Fruit fly (Drosophila melanogaster) whole organism, embryonic: ENCODE results near the gene RpL6.

Source experiments
- Atf-2 ChIP-seq: fragments of 200-800 bp; sonication (Bioruptor generic); optimal IDR thresholded peaks from 2 replicates; lab custom pipeline; 2016; ENCODE audit warnings: missing biosample characterization, missing genetic modification characterization
- Bgb ChIP-seq: fragments of 200-800 bp; sonication (Bioruptor generic); IDR thresholded peaks from 2 replicates; pipeline ENCODE4 v1.3.6; 2022; ENCODE audit warnings: missing biosample characterization, missing genetic modification characterization; ENCODE audit not compliant: partially characterized antibody
- C15 ChIP-seq: fragments of 200-800 bp; sonication (Bioruptor generic); IDR thresholded peaks from 3 replicates; pipeline ENCODE4 v1.3.6; 2022; ENCODE audit warnings: missing biosample characterization, missing genetic modification characterization
- CG10959 ChIP-seq: fragments of 200-800 bp; sonication (Bioruptor generic); IDR thresholded peaks from 2 replicates; pipeline ENCODE4 v1.3.6; 2022; ENCODE audit warnings: missing biosample characterization, missing genetic modification characterization
- CG13894 ChIP-seq: fragments of 200-800 bp; sonication (Bioruptor generic); optimal IDR thresholded peaks from 3 replicates; lab custom pipeline; 2018; ENCODE audit warnings: missing biosample characterization, mild to moderate bottlenecking, missing genetic modification characterization, moderate library complexity
- CG15696 ChIP-seq: fragments of 200-800 bp; sonication (Bioruptor generic); optimal IDR thresholded peaks from 2 replicates; lab custom pipeline; 2019; ENCODE audit warnings: missing biosample characterization, mild to moderate bottlenecking, missing genetic modification characterization, moderate library complexity
- CG1602 ChIP-seq: fragments of 200-800 bp; sonication (Bioruptor generic); optimal IDR thresholded peaks from 3 replicates; lab custom pipeline; 2016; ENCODE audit warnings: missing biosample characterization, missing genetic modification characterization
- CG17568 ChIP-seq: fragments of 200-800 bp; sonication (Bioruptor generic); optimal IDR thresholded peaks from 2 replicates; lab custom pipeline; 2018; ENCODE audit warnings: missing biosample characterization, mild to moderate bottlenecking, missing genetic modification characterization, moderate library complexity
- CG2199 ChIP-seq: fragments of 200-800 bp; sonication (Bioruptor generic); IDR thresholded peaks from 3 replicates; pipeline ENCODE4 v1.3.6; 2022; ENCODE audit warnings: missing biosample characterization, missing genetic modification characterization
- CG2202 ChIP-seq: fragments of 200-800 bp; sonication (Bioruptor generic); optimal IDR thresholded peaks from 2 replicates; lab custom pipeline; 2018; ENCODE audit warnings: missing biosample characterization, mild to moderate bottlenecking, missing genetic modification characterization
- CG30431 ChIP-seq: fragments of 200-800 bp; sonication (Bioruptor generic); optimal IDR thresholded peaks from 2 replicates; lab custom pipeline; 2017; ENCODE audit warnings: missing biosample characterization, missing genetic modification characterization
- CG31365 ChIP-seq: fragments of 200-800 bp; sonication (Bioruptor generic); optimal IDR thresholded peaks from 2 replicates; lab custom pipeline; 2018; ENCODE audit warnings: missing biosample characterization, mild to moderate bottlenecking, missing genetic modification characterization
- CG4360 ChIP-seq: fragments of 200-800 bp; sonication (Bioruptor generic); IDR thresholded peaks from 2 replicates; pipeline ENCODE4 v1.3.6; 2022; ENCODE audit warnings: missing biosample characterization, missing genetic modification characterization
- CG43689 ChIP-seq: fragments of 200-800 bp; sonication (Bioruptor generic); IDR thresholded peaks from 2 replicates; pipeline ENCODE4 v1.3.6; 2022; ENCODE audit warnings: missing biosample characterization, missing genetic modification characterization
- CG4820 ChIP-seq: fragments of 200-800 bp; sonication (Bioruptor generic); optimal IDR thresholded peaks from 3 replicates; lab custom pipeline; 2016; ENCODE audit warnings: missing biosample characterization, missing genetic modification characterization
- CG6689 ChIP-seq: fragments of 200-800 bp; sonication (Bioruptor generic); IDR thresholded peaks from 2 replicates; pipeline ENCODE4 v1.3.6; 2022; ENCODE audit warnings: missing biosample characterization, missing genetic modification characterization
- CG7963 ChIP-seq: fragments of 200-800 bp; sonication (Bioruptor generic); IDR thresholded peaks from 3 replicates; pipeline ENCODE4 v1.3.6; 2022; ENCODE audit warnings: missing biosample characterization, missing genetic modification characterization; ENCODE audit not compliant: partially characterized antibody
- CG9932 ChIP-seq: fragments of 200-800 bp; sonication (Bioruptor generic); IDR thresholded peaks from 2 replicates; pipeline ENCODE4 v1.3.6; 2022; ENCODE audit warnings: missing biosample characterization, missing genetic modification characterization
- Chrac-16 ChIP-seq: fragments of 200-800 bp; sonication (Bioruptor generic); optimal IDR thresholded peaks from 3 replicates; lab custom pipeline; 2016; ENCODE audit warnings: missing biosample characterization, missing genetic modification characterization
- Dbx ChIP-seq: fragments of 200-800 bp; sonication (Bioruptor generic); IDR thresholded peaks from 3 replicates; pipeline ENCODE4 v1.3.6; 2022; ENCODE audit warnings: missing biosample characterization, missing genetic modification characterization
- Dip3 ChIP-seq: fragments of 200-800 bp; sonication (Bioruptor generic); optimal IDR thresholded peaks from 3 replicates; lab custom pipeline; 2016; ENCODE audit warnings: missing biosample characterization, missing genetic modification characterization
- HLH3B ChIP-seq: fragments of 200-800 bp; sonication (Bioruptor generic); IDR thresholded peaks from 2 replicates; pipeline ENCODE4 v1.3.6; 2022; ENCODE audit warnings: missing biosample characterization, missing genetic modification characterization
- Hey ChIP-seq: fragments of 200-800 bp; sonication (Bioruptor generic); optimal IDR thresholded peaks from 3 replicates; lab custom pipeline; 2018; ENCODE audit warnings: missing biosample characterization, mild to moderate bottlenecking, missing genetic modification characterization
- Kr ChIP-seq: fragments of 200-800 bp; sonication (Bioruptor generic); optimal IDR thresholded peaks from 2 replicates; lab custom pipeline; 2017; ENCODE audit warnings: missing biosample characterization, mild to moderate bottlenecking, missing genetic modification characterization
- Lhr ChIP-seq: fragments of 200-800 bp; sonication (Bioruptor generic); optimal IDR thresholded peaks from 3 replicates; lab custom pipeline; 2017; ENCODE audit warnings: mild to moderate bottlenecking, missing biosample characterization, missing genetic modification reagents, missing genetic modification characterization
- Mad ChIP-seq: fragments of 200-800 bp; sonication (Bioruptor generic); optimal IDR thresholded peaks from 2 replicates; lab custom pipeline; 2016; ENCODE audit warnings: missing biosample characterization, missing genetic modification characterization
- Meics ChIP-seq: fragments of 200-800 bp; sonication (Bioruptor generic); optimal IDR thresholded peaks from 2 replicates; lab custom pipeline; 2017; ENCODE audit warnings: missing biosample characterization, mild to moderate bottlenecking, missing genetic modification characterization
- Oaz ChIP-seq: fragments of 200-800 bp; sonication (Bioruptor generic); IDR thresholded peaks from 2 replicates; pipeline ENCODE4 v1.3.6; 2022; ENCODE audit warnings: missing biosample characterization, missing genetic modification characterization
- Opbp ChIP-seq: fragments of 200-800 bp; sonication (Bioruptor generic); IDR thresholded peaks from 3 replicates; pipeline ENCODE4 v1.3.6; 2022; ENCODE audit warnings: missing biosample characterization, missing genetic modification characterization; ENCODE audit not compliant: partially characterized antibody
- Poxn ChIP-seq: fragments of 200-800 bp; sonication (Bioruptor generic); IDR thresholded peaks from 2 replicates; pipeline ENCODE4 v1.3.6; 2022; ENCODE audit warnings: missing biosample characterization, missing genetic modification characterization
- Six4 ChIP-seq: fragments of 200-800 bp; sonication (Bioruptor generic); optimal IDR thresholded peaks from 2 replicates; lab custom pipeline; 2016; ENCODE audit warnings: missing biosample characterization, missing genetic modification characterization
- Sox102F ChIP-seq: fragments of 200-800 bp; sonication (Bioruptor generic); optimal IDR thresholded peaks from 2 replicates; lab custom pipeline; 2018; ENCODE audit warnings: missing biosample characterization, mild to moderate bottlenecking, missing genetic modification characterization, moderate library complexity
- Trl ChIP-seq, 3 experiments: fragments of >200 bp in 2 of 3; fragments of 200-800 bp in 1 of 3; sonication (Bioruptor generic) in 1 of 3; optimal IDR thresholded peaks; 2 replicates in 1 of 3; 3 replicates in 2 of 3; lab custom pipeline; 2016 to 2017; ENCODE audit warnings: missing biosample characterization in 1 of 3, missing genetic modification characterization in 1 of 3
- YL-1 ChIP-seq: fragments of 200-800 bp; sonication (Bioruptor generic); optimal IDR thresholded peaks from 3 replicates; lab custom pipeline; 2017; ENCODE audit warnings: missing biosample characterization, mild to moderate bottlenecking, missing genetic modification characterization
- abd-A ChIP-seq: fragments of 200-800 bp; sonication (Bioruptor generic); optimal IDR thresholded peaks from 3 replicates; lab custom pipeline; 2019; ENCODE audit warnings: missing biosample characterization, mild to moderate bottlenecking, missing genetic modification characterization, moderate library complexity
- bab2 ChIP-seq: fragments of 200-800 bp; sonication (Bioruptor generic); optimal IDR thresholded peaks from 2 replicates; lab custom pipeline; 2016; ENCODE audit warnings: missing biosample characterization, missing genetic modification characterization
- cg ChIP-seq: fragments of 200-800 bp; sonication (Bioruptor generic); optimal IDR thresholded peaks from 3 replicates; lab custom pipeline; 2019; ENCODE audit warnings: missing biosample characterization, mild to moderate bottlenecking, missing genetic modification characterization, moderate library complexity
- corto ChIP-seq: fragments of 200-800 bp; sonication (Bioruptor generic); optimal IDR thresholded peaks from 2 replicates; lab custom pipeline; 2016; ENCODE audit warnings: missing biosample characterization, mild to moderate bottlenecking, missing genetic modification characterization, moderate library complexity
- emc ChIP-seq: fragments of 200-800 bp; sonication (Bioruptor generic); optimal IDR thresholded peaks from 2 replicates; lab custom pipeline; 2016; ENCODE audit warnings: missing biosample characterization, missing genetic modification characterization
- fru ChIP-seq: fragments of >200 bp; optimal IDR thresholded peaks from 2 replicates; lab custom pipeline; 2017
- her ChIP-seq: fragments of 200-800 bp; sonication (Bioruptor generic); optimal IDR thresholded peaks from 2 replicates; lab custom pipeline; 2016; ENCODE audit warnings: missing biosample characterization, missing genetic modification characterization
- kni ChIP-seq: fragments of 200-800 bp; sonication (Bioruptor generic); optimal IDR thresholded peaks from 3 replicates; lab custom pipeline; 2017; ENCODE audit warnings: mild to moderate bottlenecking, missing biosample characterization, missing genetic modification reagents, missing genetic modification characterization
- mam ChIP-seq: fragments of 200-800 bp; sonication (Bioruptor generic); optimal IDR thresholded peaks from 3 replicates; lab custom pipeline; 2016; ENCODE audit warnings: missing biosample characterization, missing genetic modification characterization
- p53 ChIP-seq: fragments of 200-800 bp; sonication (Bioruptor generic); optimal IDR thresholded peaks from 2 replicates; lab custom pipeline; 2016; ENCODE audit warnings: missing biosample characterization, missing genetic modification characterization
- scrt ChIP-seq: fragments of 200-800 bp; sonication (Bioruptor generic); optimal IDR thresholded peaks from 2 replicates; lab custom pipeline; 2018; ENCODE audit warnings: missing biosample characterization, mild to moderate bottlenecking, missing genetic modification characterization, moderate library complexity
- slou ChIP-seq: fragments of 200-800 bp; sonication (Bioruptor generic); optimal IDR thresholded peaks from 3 replicates; lab custom pipeline; 2016; ENCODE audit warnings: missing biosample characterization, missing genetic modification characterization
- stwl ChIP-seq: fragments of 200-800 bp; sonication (Bioruptor generic); optimal IDR thresholded peaks from 3 replicates; lab custom pipeline; 2018; ENCODE audit warnings: missing biosample characterization, mild to moderate bottlenecking, missing genetic modification characterization, moderate library complexity
- tgo ChIP-seq: fragments of 200-800 bp; sonication (Bioruptor generic); IDR thresholded peaks from 3 replicates; pipeline ENCODE4 v1.3.6; 2022; ENCODE audit warnings: missing biosample characterization, missing genetic modification characterization
- unpg ChIP-seq: fragments of 200-800 bp; sonication (Bioruptor generic); optimal IDR thresholded peaks from 3 replicates; lab custom pipeline; 2018; ENCODE audit warnings: missing biosample characterization, mild to moderate bottlenecking, missing genetic modification characterization, moderate library complexity
- z ChIP-seq: fragments of 200-800 bp; sonication (Bioruptor generic); IDR thresholded peaks from 3 replicates; pipeline ENCODE4 v1.3.6; 2022; ENCODE audit warnings: missing biosample characterization, missing genetic modification characterization

Gene RpL6

DNA sequence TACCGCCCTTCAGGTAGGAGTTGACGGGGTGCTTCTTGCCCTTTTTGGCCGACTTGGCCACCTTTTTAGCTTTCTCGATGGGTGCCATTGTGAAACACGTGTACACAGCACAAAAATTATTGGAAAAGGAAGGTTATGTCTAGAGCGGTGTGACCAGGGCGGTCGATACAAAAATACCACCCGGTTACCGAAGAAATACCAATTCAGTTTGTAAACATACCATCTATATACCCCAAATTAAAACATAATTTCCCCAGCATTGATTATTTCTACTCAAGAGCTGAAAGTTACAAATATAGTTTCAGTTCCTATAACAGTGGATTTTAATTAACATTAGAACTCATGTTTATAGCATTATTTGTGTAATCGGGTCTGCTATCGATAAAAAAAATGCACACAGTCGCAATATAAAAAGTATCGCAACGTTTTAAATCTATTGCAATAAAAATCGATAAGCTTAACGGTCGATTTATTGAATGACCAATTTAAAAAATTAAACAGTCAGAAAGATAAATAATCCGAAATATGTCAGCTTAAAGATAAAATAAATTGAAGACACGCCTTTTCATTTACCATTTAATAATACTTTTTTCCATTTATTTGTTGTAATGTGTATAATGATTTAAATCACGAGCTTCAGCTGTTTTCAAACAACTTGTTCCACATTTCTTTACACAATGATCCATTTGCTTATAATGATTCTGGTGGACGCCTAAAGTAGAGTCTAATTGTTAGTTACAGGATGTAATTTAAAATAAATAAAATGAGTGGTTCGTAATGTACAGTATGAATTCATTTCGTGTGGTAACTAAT, at the start of gene RpL6 (continued):
- TF ChIP-seq slou (GFP tag; lab: Kevin White, UChicago) (no peak), CG6689 (no peak), Kr (no peak), Atf-2 (GFP tag; lab: Kevin White, UChicago) (no peak), Poxn (GFP tag; lab: Robert Waterston, UW) (no peak), CG17568 (GFP tag; lab: Kevin White, UChicago) (no peak), scrt (GFP tag; lab: Kevin White, UChicago) (no peak), CG7963 (GFP tag; lab: Robert Waterston, UW) (peak; percentile 71), her (GFP tag; lab: Kevin White, UChicago) (peak; percentile 10), Lhr (peak; percentile 77), CG4820 (GFP tag; lab: Kevin White, UChicago) (no peak), Hey (tag; lab: Kevin White, UChicago) (no peak), CG4360 (GFP tag; lab: Robert Waterston, UW) (no peak; the same call in 1 of the 2 replicates), bab2 (GFP tag; lab: Kevin White, UChicago) (no peak), Bgb (GFP tag; lab: Robert Waterston, UW) (peak; percentile 78), CG30431 (GFP tag; lab: Kevin White, UChicago) (no peak), CG1602 (GFP tag; lab: Kevin White, UChicago) (no peak), fru (lab: Kevin White, UChicago) (no peak), abd-A (no peak), Oaz (no peak), stwl (peak; percentile 86), Mad (no peak), Sox102F (GFP tag; lab: Kevin White, UChicago) (no peak), YL-1 (GFP tag; lab: Kevin White, UChicago) (peak; percentile 98), C15 (no peak), Dip3 (GFP tag; lab: Kevin White, UChicago) (no peak), Trl (optimal IDR thresholded peaks at IDR 0.05; lab: Kevin White, UChicago) (no peak), Trl (GFP tag; optimal IDR thresholded peaks at IDR 0.05; lab: Kevin White, UChicago) (no peak), CG9932 (GFP tag; lab: Robert Waterston, UW) (no peak), CG2202 (tag; lab: Kevin White, UChicago) (no peak), CG10959 (no peak), emc (GFP tag; lab: Kevin White, UChicago) (no peak), unpg (GFP tag; lab: Kevin White, UChicago) (peak; percentile 15), Six4 (GFP tag; lab: Kevin White, UChicago) (no peak), Opbp (GFP tag; lab: Robert Waterston, UW) (peak; percentile 63; the same call in 1 of the 3 replicates), CG15696 (tag; lab: Kevin White, UChicago) (no peak), CG43689 (GFP tag; lab: Robert Waterston, UW) (no peak), Meics (GFP tag; lab: Kevin White, UChicago) (no peak), p53 (GFP tag; lab: Kevin White, UChicago) (no peak), kni (GFP tag; lab: Kevin White, UChicago) (no peak), Chrac-16 (GFP tag; lab: Kevin White, UChicago) (no peak), HLH3B (GFP tag; lab: Robert Waterston, UW) (peak; percentile 13; the same call in 1 of the 2 replicates), Dbx (GFP tag; lab: Robert Waterston, UW) (no peak; the same call in 2 of the 3 replicates), tgo (GFP tag; lab: Robert Waterston, UW) (no peak), CG2199 (GFP tag; lab: Robert Waterston, UW) (no peak), cg (GFP tag; lab: Kevin White, UChicago) (no peak), mam (GFP tag; lab: Kevin White, UChicago) (no peak), CG31365 (peak; percentile 6), z (no peak), CG13894 (tag; lab: Kevin White, UChicago) (peak; percentile 30), corto (GFP tag; lab: Kevin White, UChicago) (no peak)
